Fruit fly (Drosophila melanogaster): Measurements from ENCODE around the gene Nelf-A.
A peak's percentile ranks its signal among the peaks of the same experiment; 100 is the strongest.

Nelf-A gene

DNA sequence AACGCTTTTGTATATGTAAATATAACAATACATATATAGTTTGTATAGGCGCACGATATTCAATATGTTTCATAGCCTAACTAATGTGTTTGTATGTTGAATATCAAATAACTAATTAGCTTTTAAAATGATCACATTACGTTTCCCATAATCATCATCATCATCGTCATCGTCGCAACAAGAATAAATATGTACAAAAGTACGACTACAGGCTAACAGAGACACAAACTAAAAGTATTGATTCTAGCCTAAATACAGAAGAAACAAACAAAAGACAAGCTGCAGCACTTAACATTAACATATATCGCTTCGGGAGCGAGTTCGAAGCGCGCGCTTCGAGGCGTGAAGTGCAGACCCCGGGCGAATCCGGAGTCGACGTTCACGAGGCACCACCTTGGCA lies 47.7 kb downstream of the Nelf-A start (continued):
- no peak for TF ChIP-seq CG12236 (GFP tag; optimal IDR thresholded peaks at IDR 0.05)
- no peak for TF ChIP-seq zen (tag; optimal IDR thresholded peaks at IDR 0.05)
- no peak for TF ChIP-seq hth (optimal IDR thresholded peaks at IDR 0.05)
- no peak for TF ChIP-seq twi (tag; optimal IDR thresholded peaks at IDR 0.05)
- TF ChIP-seq zf30C (GFP tag; optimal IDR thresholded peaks at IDR 0.05): no peak
- TF ChIP-seq ERR (GFP tag; optimal IDR thresholded peaks at IDR 0.05): no peak
- no peak for TF ChIP-seq jumu (GFP tag; optimal IDR thresholded peaks at IDR 0.05)
- TF ChIP-seq CG9437 (GFP tag; optimal IDR thresholded peaks at IDR 0.05): no peak
- TF ChIP-seq Stat92E (GFP tag; optimal IDR thresholded peaks at IDR 0.05): no peak
- no peak for TF ChIP-seq salm (tag; optimal IDR thresholded peaks at IDR 0.05)
- no peak for TF ChIP-seq kah (GFP tag; optimal IDR thresholded peaks at IDR 0.05)
- TF ChIP-seq ranshi (GFP tag; IDR thresholded peaks at IDR 0.05): 0 out of 2 replicates have a peak, but pooled peaks have one; percentile 17
- TF ChIP-seq CG17802 (tag; optimal IDR thresholded peaks at IDR 0.05): no peak
- peak; percentile 17 for TF ChIP-seq CG15269 (tag; optimal IDR thresholded peaks at IDR 0.05)
- peak; percentile 53 for TF ChIP-seq HHEX (GFP tag; optimal IDR thresholded peaks at IDR 0.05)
- no peak for TF ChIP-seq ewg (GFP tag; optimal IDR thresholded peaks at IDR 0.05)
- TF ChIP-seq CG6689 (GFP tag; IDR thresholded peaks at IDR 0.05): no peak
- TF ChIP-seq Hr78 (GFP tag; optimal IDR thresholded peaks at IDR 0.05): peak in 1 of 2 experiments; percentile 19
- 0 out of 3 replicates have a peak, but pooled peaks have one; percentile 22 for TF ChIP-seq ci (GFP tag; IDR thresholded peaks at IDR 0.05)
- peak; percentile 51 for TF ChIP-seq Vsx1 (GFP tag; optimal IDR thresholded peaks at IDR 0.05)
- no peak for TF ChIP-seq Bgb (GFP tag; IDR thresholded peaks at IDR 0.05; ENCODE audit: partially characterized antibody)
- TF ChIP-seq shn (GFP tag; optimal IDR thresholded peaks at IDR 0.05): no peak
- TF ChIP-seq Sox100B (GFP tag; optimal IDR thresholded peaks at IDR 0.05): peak; percentile 16
- TF ChIP-seq CG9727 (GFP tag; optimal IDR thresholded peaks at IDR 0.05): no peak
- peak; percentile 22 for TF ChIP-seq dmrt99B (tag; optimal IDR thresholded peaks at IDR 0.05)
- TF ChIP-seq CG18619 (GFP tag; optimal IDR thresholded peaks at IDR 0.05): peak; percentile 20
- TF ChIP-seq CG12744 (GFP tag; optimal IDR thresholded peaks at IDR 0.05): no peak
- peak; percentile 37 for TF ChIP-seq CG13424 (tag; optimal IDR thresholded peaks at IDR 0.05)
- TF ChIP-seq Nf-YC (tag; optimal IDR thresholded peaks at IDR 0.05): peak; percentile 5
- no peak for TF ChIP-seq trem (tag; optimal IDR thresholded peaks at IDR 0.05)
- no peak for TF ChIP-seq CG9817 (tag; optimal IDR thresholded peaks at IDR 0.05)

- TF ChIP-seq zfh1 (GFP tag; IDR thresholded peaks at IDR 0.05) (peak; percentile 55; the same call in 1 of the 3 replicates), zen (tag; optimal IDR thresholded peaks at IDR 0.05) (no peak), btn (GFP tag; optimal IDR thresholded peaks at IDR 0.05) (no peak), CG1603 (tag; optimal IDR thresholded peaks at IDR 0.05) (peak; percentile 70), zf30C (GFP tag; optimal IDR thresholded peaks at IDR 0.05) (no peak), CG7271 (tag; optimal IDR thresholded peaks at IDR 0.05) (no peak), NC2β (GFP tag; optimal IDR thresholded peaks at IDR 0.05) (no peak), Ets97D (GFP tag; optimal IDR thresholded peaks at IDR 0.05) (peak; percentile 49), CG11456 (GFP tag; IDR thresholded peaks at IDR 0.05) (peak; percentile 67; the same call in 2 of the 3 replicates), pfk (GFP tag; optimal IDR thresholded peaks at IDR 0.05) (no peak), hkb (optimal IDR thresholded peaks at IDR 0.05) (no peak), hkb (GFP tag; IDR thresholded peaks at IDR 0.05) (peak; percentile 27; the same call in 1 of the 2 replicates), CG31441 (GFP tag; IDR thresholded peaks at IDR 0.05) (no peak), Doc3 (GFP tag; IDR thresholded peaks at IDR 0.05; ENCODE audit: partially characterized antibody) (peak; percentile 66; the same call in 2 of the 3 replicates), Usf (GFP tag; optimal IDR thresholded peaks at IDR 0.05) (no peak), ab (GFP tag; optimal IDR thresholded peaks at IDR 0.05) (no peak), CG12155 (GFP tag; optimal IDR thresholded peaks at IDR 0.05) (peak; percentile 40), Med (GFP tag) (peak; percentile 88), trh (GFP tag; optimal IDR thresholded peaks at IDR 0.05) (no peak), Dp (GFP tag; optimal IDR thresholded peaks at IDR 0.05) (peak; percentile 97), lola (GFP tag; optimal IDR thresholded peaks at IDR 0.05) (no peak)
Measured at dm6 chr3R:21273427-21274038, 50.0 kb downstream of the Nelf-A start, which contains the start of gene CG3308. TSS of gene CG3308 (minus strand) at chr3R:21273817.
